Worm (Caenorhabditis elegans) whole organism, L1 larva: ENCODE data around the gene F21D5.4.
A peak's percentile ranks its signal among the peaks of the same experiment; 100 is the strongest.

Source experiments
- C04F5.9 ChIP-seq: sonication (generic microtip); optimal IDR thresholded peaks from 2 replicates; lab custom pipeline; 2016; ENCODE audit warnings: missing genetic modification characterization, missing compliant biosample characterization
- C16A3.4 ChIP-seq: fragments of 150-350 bp; optimal IDR thresholded peaks from 2 replicates; lab custom pipeline; 2014; ENCODE audit warnings: missing biosample characterization, missing genetic modification characterization
- C34B4.2 ChIP-seq: sonication (generic microtip); optimal IDR thresholded peaks from 2 replicates; lab custom pipeline; 2017; ENCODE audit warnings: mild to moderate bottlenecking, missing genetic modification characterization, missing compliant biosample characterization
- F16B12.6 ChIP-seq: fragments of 150-350 bp; optimal IDR thresholded peaks from 2 replicates; lab custom pipeline; 2014; ENCODE audit warnings: missing biosample characterization, missing genetic modification characterization
- Y116A8C.19 ChIP-seq: sonication (generic microtip); optimal IDR thresholded peaks from 2 replicates; lab custom pipeline; 2016; ENCODE audit warnings: missing compliant biosample characterization, missing genetic modification characterization, borderline replicate concordance
- alr-1 ChIP-seq: fragments of 200-800 bp; sonication (Bioruptor generic); optimal IDR thresholded peaks from 2 replicates; lab custom pipeline; 2018; ENCODE audit warnings: borderline replicate concordance, mild to moderate bottlenecking, missing genetic modification characterization, missing compliant biosample characterization
- aly-2 ChIP-seq: fragments of 150-350 bp; optimal IDR thresholded peaks from 2 replicates; lab custom pipeline; 2014; ENCODE audit warnings: missing biosample characterization, missing genetic modification characterization
- ceh-63 ChIP-seq: fragments of 200-800 bp; sonication (Bioruptor generic); optimal IDR thresholded peaks from 2 replicates; lab custom pipeline; 2018; ENCODE audit warnings: mild to moderate bottlenecking, missing genetic modification characterization, missing compliant biosample characterization
- ceh-8 ChIP-seq: fragments of 200-800 bp; sonication (Bioruptor generic); optimal IDR thresholded peaks from 2 replicates; lab custom pipeline; 2018; ENCODE audit warnings: mild to moderate bottlenecking, missing genetic modification characterization, moderate library complexity, missing compliant biosample characterization
- ceh-82 ChIP-seq, 3 experiments: fragments of 150-350 bp in 1 of 3; sonication (generic microtip) in 2 of 3; optimal IDR thresholded peaks; 2 replicates each; lab custom pipeline; 2014 to 2017; ENCODE audit warnings: missing biosample characterization in 3 of 3, missing genetic modification characterization in 3 of 3
- ceh-90 ChIP-seq: sonication (generic microtip); optimal IDR thresholded peaks from 2 replicates; lab custom pipeline; 2016; ENCODE audit warnings: missing genetic modification characterization, missing compliant biosample characterization
- ces-1 ChIP-seq: fragments of 150-350 bp; optimal IDR thresholded peaks from 2 replicates; lab custom pipeline; 2014; ENCODE audit warnings: missing biosample characterization, missing genetic modification reagents, missing genetic modification characterization
- dpl-1 ChIP-seq, 3 experiments: fragments of 150-350 bp in 2 of 3; sonication (generic microtip) in 1 of 3; optimal IDR thresholded peaks; 2 replicates each; lab custom pipeline; 2014 to 2017; ENCODE audit warnings: missing biosample characterization in 3 of 3, missing genetic modification characterization in 3 of 3, missing genetic modification reagents in 3 of 3
- efl-1 ChIP-seq, 4 experiments: fragments of 150-350 bp; optimal IDR thresholded peaks in 3 of 4; peaks in 1 of 4; 1 replicate in 1 of 4; 2 replicates in 3 of 4; lab custom pipeline; 2014; ENCODE audit warnings: missing biosample characterization in 2 of 4, missing genetic modification characterization in 2 of 4, missing genetic modification reagents in 2 of 4
- elt-2 ChIP-seq: sonication (generic microtip); optimal IDR thresholded peaks from 2 replicates; lab custom pipeline; 2016; ENCODE audit warnings: missing genetic modification characterization, mild to moderate bottlenecking, inconsistent platforms, missing compliant biosample characterization, missing genetic modification reagents
- fkh-10 ChIP-seq: sonication (generic microtip); optimal IDR thresholded peaks from 2 replicates; lab custom pipeline; 2017; ENCODE audit warnings: missing biosample characterization, missing genetic modification reagents, missing genetic modification characterization
- grh-1 ChIP-seq: fragments of 200-800 bp; sonication (Bioruptor generic); IDR thresholded peaks from 2 replicates; pipeline ENCODE4 v1.3.6; 2022; ENCODE audit warnings: missing genetic modification reagents, missing genetic modification characterization, missing compliant biosample characterization
- hlh-4 ChIP-seq: sonication (generic microtip); optimal IDR thresholded peaks from 2 replicates; lab custom pipeline; 2016; ENCODE audit warnings: mild to moderate bottlenecking, missing genetic modification characterization, missing compliant biosample characterization
- irx-1 ChIP-seq: sonication (generic microtip); optimal IDR thresholded peaks from 2 replicates; lab custom pipeline; 2016; ENCODE audit warnings: missing genetic modification characterization, missing compliant biosample characterization
- jun-1 ChIP-seq: fragments of 150-350 bp; optimal IDR thresholded peaks from 2 replicates; lab custom pipeline; 2014; ENCODE audit warnings: missing biosample characterization, missing genetic modification reagents, missing genetic modification characterization
- lin-13 ChIP-seq: fragments of 150-350 bp; optimal IDR thresholded peaks from 2 replicates; lab custom pipeline; 2014; ENCODE audit warnings: missing biosample characterization, missing genetic modification reagents, missing genetic modification characterization
- lin-14 ChIP-seq: fragments of 200-800 bp; sonication (Bioruptor generic); optimal IDR thresholded peaks from 2 replicates; lab custom pipeline; 2018; ENCODE audit warnings: mild to moderate bottlenecking, missing genetic modification characterization, moderate library complexity, missing compliant biosample characterization
- lin-35 ChIP-seq, 2 experiments: fragments of 150-350 bp; optimal IDR thresholded peaks; 2 replicates each; lab custom pipeline; 2014; ENCODE audit warnings: missing biosample characterization in 2 of 2, missing genetic modification characterization in 2 of 2, missing genetic modification reagents in 2 of 2
- lin-39 ChIP-seq: fragments of 150-350 bp; optimal IDR thresholded peaks from 2 replicates; lab custom pipeline; 2014; ENCODE audit warnings: missing biosample characterization, missing genetic modification reagents, missing genetic modification characterization
- mab-9 ChIP-seq: fragments of 200-800 bp; sonication (Bioruptor generic); IDR thresholded peaks from 2 replicates; pipeline ENCODE4 v1.3.6; 2022; ENCODE audit warnings: missing genetic modification reagents, missing genetic modification characterization, missing compliant biosample characterization
- mdl-1 ChIP-seq, 2 experiments: fragments of 150-350 bp; optimal IDR thresholded peaks; 2 replicates each; lab custom pipeline; 2014 to 2017; ENCODE audit warnings: missing biosample characterization in 2 of 2, missing genetic modification characterization in 2 of 2, inconsistent platforms in 1 of 2
- mef-2 ChIP-seq: fragments of 150-350 bp; optimal IDR thresholded peaks from 2 replicates; lab custom pipeline; 2014; ENCODE audit warnings: missing biosample characterization, missing genetic modification characterization
- mep-1 ChIP-seq: fragments of 150-350 bp; optimal IDR thresholded peaks from 2 replicates; lab custom pipeline; 2014; ENCODE audit warnings: missing biosample characterization, missing genetic modification characterization
- nhr-12 ChIP-seq: sonication (generic microtip); optimal IDR thresholded peaks from 2 replicates; lab custom pipeline; 2017; ENCODE audit warnings: missing biosample characterization, missing genetic modification characterization
- nhr-19 ChIP-seq: fragments of 200-800 bp; sonication (Bioruptor generic); conservative IDR thresholded peaks from 2 replicates; pipeline ENCODE4 v1.3.6; 2022; ENCODE audit warnings: missing genetic modification characterization, missing compliant biosample characterization
- nhr-71 ChIP-seq: sonication (generic microtip); optimal IDR thresholded peaks from 2 replicates; lab custom pipeline; 2016; ENCODE audit warnings: mild to moderate bottlenecking, missing genetic modification characterization, moderate library complexity, missing compliant biosample characterization
- nhr-76 ChIP-seq: sonication (generic microtip); optimal IDR thresholded peaks from 2 replicates; lab custom pipeline; 2017; ENCODE audit warnings: missing biosample characterization, missing genetic modification characterization
- nhr-77 ChIP-seq: fragments of 150-350 bp; optimal IDR thresholded peaks from 2 replicates; lab custom pipeline; 2014; ENCODE audit warnings: missing biosample characterization, missing genetic modification characterization
- nhr-85 ChIP-seq: sonication (generic microtip); peaks from one replicate; lab custom pipeline; 2016; ENCODE audit warnings: missing genetic modification characterization, inconsistent platforms, missing compliant biosample characterization
- pag-3 ChIP-seq: sonication (generic microtip); optimal IDR thresholded peaks from 2 replicates; lab custom pipeline; 2017; ENCODE audit warnings: missing genetic modification characterization, mild to moderate bottlenecking, missing compliant biosample characterization, antibody characterized with exemption, borderline replicate concordance; ENCODE audit not compliant: insufficient read depth
- pqm-1 ChIP-seq: sonication (generic microtip); optimal IDR thresholded peaks from 3 replicates; lab custom pipeline; 2017; ENCODE audit warnings: missing biosample characterization, missing genetic modification characterization
- rnt-1 ChIP-seq: sonication (generic microtip); optimal IDR thresholded peaks from 2 replicates; lab custom pipeline; 2016; ENCODE audit warnings: mild to moderate bottlenecking, missing genetic modification characterization, moderate library complexity, missing compliant biosample characterization
- skn-1 ChIP-seq: fragments of 150-350 bp; optimal IDR thresholded peaks from 2 replicates; lab custom pipeline; 2014; ENCODE audit warnings: missing biosample characterization, missing genetic modification characterization
- snu-23 ChIP-seq: sonication (generic microtip); optimal IDR thresholded peaks from 2 replicates; lab custom pipeline; 2016; ENCODE audit warnings: missing genetic modification characterization, missing compliant biosample characterization
- sup-37 ChIP-seq: fragments of 200-800 bp; sonication (Bioruptor generic); optimal IDR thresholded peaks from 2 replicates; lab custom pipeline; 2018; ENCODE audit warnings: mild to moderate bottlenecking, missing genetic modification characterization, missing compliant biosample characterization
- swsn-7 ChIP-seq: sonication (generic microtip); optimal IDR thresholded peaks from 2 replicates; lab custom pipeline; 2016; ENCODE audit warnings: missing genetic modification characterization, missing compliant biosample characterization
- tbx-2 ChIP-seq: sonication (generic microtip); optimal IDR thresholded peaks from 2 replicates; lab custom pipeline; 2016; ENCODE audit warnings: missing genetic modification characterization, missing compliant biosample characterization
- tlp-1 ChIP-seq: fragments of 150-350 bp; optimal IDR thresholded peaks from 2 replicates; lab custom pipeline; 2014; ENCODE audit warnings: missing biosample characterization, missing genetic modification characterization
- unc-130 ChIP-seq: fragments of 150-350 bp; optimal IDR thresholded peaks from 2 replicates; lab custom pipeline; 2017; ENCODE audit warnings: missing biosample characterization, missing genetic modification characterization, inconsistent platforms
- unc-30 ChIP-seq: sonication (generic microtip); optimal IDR thresholded peaks from 2 replicates; lab custom pipeline; 2017; ENCODE audit warnings: missing biosample characterization, missing genetic modification characterization
- unc-62 ChIP-seq: fragments of 150-350 bp; optimal IDR thresholded peaks from 2 replicates; lab custom pipeline; 2014; ENCODE audit warnings: missing biosample characterization, missing genetic modification reagents, missing genetic modification characterization
- unc-86 ChIP-seq: sonication (generic microtip); optimal IDR thresholded peaks from 2 replicates; lab custom pipeline; 2016; ENCODE audit warnings: missing genetic modification characterization, missing compliant biosample characterization
- vab-15 ChIP-seq: sonication (generic microtip); optimal IDR thresholded peaks from 2 replicates; lab custom pipeline; 2017; ENCODE audit warnings: missing genotype, mild to moderate bottlenecking, missing genetic modification characterization, missing compliant biosample characterization
- zag-1 ChIP-seq: fragments of 150-350 bp; optimal IDR thresholded peaks from 2 replicates; lab custom pipeline; 2014; ENCODE audit warnings: missing biosample characterization, missing genetic modification characterization
- zip-4 ChIP-seq: fragments of 200-800 bp; sonication (Bioruptor generic); optimal IDR thresholded peaks from 2 replicates; lab custom pipeline; 2018; ENCODE audit warnings: mild to moderate bottlenecking, missing genetic modification characterization, moderate library complexity, missing compliant biosample characterization
- ztf-4 ChIP-seq: fragments of 150-350 bp; optimal IDR thresholded peaks from 2 replicates; lab custom pipeline; 2014; ENCODE audit warnings: missing biosample characterization, missing genetic modification characterization

Gene F21D5.4

ce11 chrIV:8757729-8758128, 19.8 kb downstream of the F21D5.4 start (continued):
- TF ChIP-seq unc-86 (tag; lab: Kevin White, UChicago) (no peak), pqm-1 (tag; lab: Kevin White, UChicago) (peak; percentile 82), mab-9 (GFP tag; lab: Robert Waterston, UW) (no peak)

- TF ChIP-seq vab-15 (tag; lab: Kevin White, UChicago) (no peak), dpl-1 (GFP tag; optimal IDR thresholded peaks at IDR 0.05; lab: Kevin White, UChicago) (peak in 1 of 3 experiments; percentile 28), pqm-1 (tag; lab: Kevin White, UChicago) (no peak), snu-23 (GFP tag; lab: Kevin White, UChicago) (peak; percentile 21), elt-2 (no peak), swsn-7 (tag; lab: Kevin White, UChicago) (peak; percentile 42), ceh-63 (GFP tag; lab: Kevin White, UChicago) (no peak), rnt-1 (tag; lab: Kevin White, UChicago) (peak; percentile 34), nhr-85 (tag; lab: Kevin White, UChicago) (no peak), nhr-76 (no peak), nhr-77 (tag; lab: Kevin White, UChicago) (no peak), tlp-1 (tag; lab: Kevin White, UChicago) (no peak), pag-3 (no peak), ceh-8 (GFP tag; lab: Kevin White, UChicago) (no peak), ceh-90 (no peak), jun-1 (tag; lab: Kevin White, UChicago) (no peak), unc-30 (tag; lab: Kevin White, UChicago) (no peak), F16B12.6 (tag; lab: Kevin White, UChicago) (no peak), lin-14 (GFP tag; lab: Kevin White, UChicago) (peak; percentile 84), ztf-4 (tag; lab: Kevin White, UChicago) (no peak), lin-39 (tag; lab: Kevin White, UChicago) (no peak), grh-1 (no peak), fkh-10 (GFP tag; lab: Kevin White, UChicago) (peak; percentile 40), unc-62 (no peak), tbx-2 (tag; lab: Kevin White, UChicago) (no peak), zag-1 (no peak), C04F5.9 (tag; lab: Kevin White, UChicago) (no peak), mdl-1 (tag; optimal IDR thresholded peaks at IDR 0.05; lab: Kevin White, UChicago) (no peak), mep-1 (tag; lab: Kevin White, UChicago) (peak; percentile 5), alr-1 (no peak), zip-4 (GFP tag; lab: Kevin White, UChicago) (no peak), skn-1 (tag; lab: Kevin White, UChicago) (peak; percentile 17), sup-37 (no peak), C16A3.4 (no peak), nhr-71 (peak; percentile 56), nhr-19 (GFP tag; lab: Robert Waterston, UW) (no peak), nhr-12 (no peak), lin-35 (GFP tag; optimal IDR thresholded peaks at IDR 0.05; lab: Kevin White, UChicago) (peak in 1 of 2 experiments; percentile 43), ceh-82 (tag; optimal IDR thresholded peaks at IDR 0.05; lab: Kevin White, UChicago) (peak; percentile 2 to 65 (median 26)), aly-2 (no peak), ces-1 (no peak), unc-130 (no peak), lin-13 (GFP tag; lab: Kevin White, UChicago) (no peak), Y116A8C.19 (tag; lab: Kevin White, UChicago) (no peak), C34B4.2 (tag; lab: Kevin White, UChicago) (no peak), mef-2 (tag; lab: Kevin White, UChicago) (no peak), hlh-4 (tag; lab: Kevin White, UChicago) (no peak), efl-1 (optimal IDR thresholded peaks at IDR 0.05; lab: Kevin White, UChicago) (peak; percentile 38 to 50), efl-1 (GFP tag; optimal IDR thresholded peaks at IDR 0.05 in 1 of 2; lab: Kevin White, UChicago) (peak in 1 of 2 experiments; percentile 13), irx-1 (tag; lab: Kevin White, UChicago) (peak; percentile 43), unc-86 (tag; lab: Kevin White, UChicago) (peak; percentile 47)
These were observed 20.7 kb downstream of the F21D5.4 start for ce11 chrIV:8758620-8759019.
